Fruit fly (Drosophila melanogaster): Measurements from ENCODE around the gene loaf.

DNA sequence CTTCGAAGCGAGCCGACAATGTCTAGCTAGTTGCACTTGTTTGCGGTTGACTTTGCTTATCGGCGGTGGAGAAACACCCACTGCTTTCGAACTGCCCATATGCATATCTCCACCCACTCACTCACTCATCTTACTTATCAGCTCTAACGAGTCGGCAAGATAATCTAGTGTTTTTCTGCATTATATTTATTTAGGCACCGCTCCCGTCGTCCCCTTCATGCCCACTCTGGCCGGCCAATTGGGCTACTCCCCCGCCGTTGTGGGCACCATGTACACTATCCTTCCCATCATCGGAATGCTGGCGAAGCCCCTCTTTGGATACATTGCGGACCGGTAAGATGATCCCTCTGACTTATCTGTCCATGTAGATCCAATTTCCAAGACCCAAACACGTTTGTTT is 80.1 kb downstream of the loaf start:
- no peak for TF ChIP-seq ttk (optimal IDR thresholded peaks at IDR 0.05)
- TF ChIP-seq psq (optimal IDR thresholded peaks at IDR 0.05), result no peak
- TF ChIP-seq Sin3A (optimal IDR thresholded peaks at IDR 0.05), result no peak
- no peak for TF ChIP-seq h (optimal IDR thresholded peaks at IDR 0.05)
- TF ChIP-seq Myc (optimal IDR thresholded peaks at IDR 0.05), result no peak
- TF ChIP-seq insv (optimal IDR thresholded peaks at IDR 0.05), result no peak
